Fruit fly (Drosophila melanogaster) whole organism, adult: ENCODE results near the gene Ser7.

ENCODE experiments used
- CG11617 ChIP-seq: fragments of 200-800 bp; sonication (Bioruptor generic); optimal IDR thresholded peaks from 2 replicates; lab custom pipeline; 2017; ENCODE audit warnings: mild to moderate bottlenecking, missing biosample characterization, missing genetic modification reagents, missing genetic modification characterization
- CG12768 ChIP-seq: fragments of 200-800 bp; sonication (Bioruptor generic); optimal IDR thresholded peaks from 2 replicates; lab custom pipeline; 2017; ENCODE audit warnings: missing biosample characterization, missing genetic modification characterization, mild to moderate bottlenecking, moderate library complexity, missing genetic modification reagents
- CG14711 ChIP-seq: fragments of 200-800 bp; sonication (Bioruptor generic); optimal IDR thresholded peaks from 2 replicates; lab custom pipeline; 2018; ENCODE audit warnings: missing biosample characterization, mild to moderate bottlenecking, missing genetic modification characterization, moderate library complexity
- CG1620 ChIP-seq: fragments of 200-800 bp; sonication (Bioruptor generic); optimal IDR thresholded peaks from 2 replicates; lab custom pipeline; 2016; ENCODE audit warnings: missing biosample characterization, missing genetic modification characterization
- CG33017 ChIP-seq: fragments of 200-800 bp; sonication (Bioruptor generic); optimal IDR thresholded peaks from 2 replicates; lab custom pipeline; 2018; ENCODE audit warnings: missing biosample characterization, mild to moderate bottlenecking, missing genetic modification characterization, moderate library complexity
- CG5204 ChIP-seq: fragments of 200-800 bp; sonication (Bioruptor generic); optimal IDR thresholded peaks from 2 replicates; lab custom pipeline; 2016; ENCODE audit warnings: missing biosample characterization, missing genetic modification characterization
- CG7045 ChIP-seq: fragments of 200-800 bp; sonication (Bioruptor generic); optimal IDR thresholded peaks from 2 replicates; lab custom pipeline; 2017; ENCODE audit warnings: missing biosample characterization, mild to moderate bottlenecking, missing genetic modification characterization
- CG7101 ChIP-seq: fragments of 200-800 bp; sonication (Bioruptor generic); optimal IDR thresholded peaks from 2 replicates; lab custom pipeline; 2018; ENCODE audit warnings: missing biosample characterization, mild to moderate bottlenecking, missing genetic modification characterization, moderate library complexity
- Clk ChIP-seq: fragments of 200-800 bp; sonication (Bioruptor generic); optimal IDR thresholded peaks from 2 replicates; lab custom pipeline; 2017; ENCODE audit warnings: missing biosample characterization, missing genetic modification characterization
- Crg-1 ChIP-seq: fragments of 200-800 bp; sonication (Bioruptor generic); optimal IDR thresholded peaks from 2 replicates; lab custom pipeline; 2016; ENCODE audit warnings: missing biosample characterization, missing genetic modification characterization
- Hr96 ChIP-seq: fragments of 200-800 bp; sonication (Bioruptor generic); optimal IDR thresholded peaks from 2 replicates; lab custom pipeline; 2016; ENCODE audit warnings: missing biosample characterization, missing genetic modification characterization
- Mnt ChIP-seq: fragments of 200-800 bp; sonication (Bioruptor generic); optimal IDR thresholded peaks from 2 replicates; lab custom pipeline; 2016; ENCODE audit warnings: missing biosample characterization, mild to moderate bottlenecking, missing genetic modification characterization
- bab1 ChIP-seq: fragments of 200-800 bp; sonication (Bioruptor generic); optimal IDR thresholded peaks from 3 replicates; lab custom pipeline; 2019; ENCODE audit warnings: missing biosample characterization, mild to moderate bottlenecking, missing genetic modification characterization, moderate library complexity
- cic ChIP-seq: fragments of 200-800 bp; sonication (Bioruptor generic); optimal IDR thresholded peaks from 2 replicates; lab custom pipeline; 2017; ENCODE audit warnings: missing biosample characterization, mild to moderate bottlenecking, missing genetic modification characterization, moderate library complexity
- cnc ChIP-seq, 2 experiments: fragments of >200 bp; optimal IDR thresholded peaks; 2 replicates each; lab custom pipeline; 2017
- kay ChIP-seq: fragments of 200-800 bp; sonication (Bioruptor generic); peaks from one replicate; lab custom pipeline; 2016; ENCODE audit warnings: missing biosample characterization, missing genetic modification characterization, borderline replicate concordance
- ovo ChIP-seq: fragments of 200-800 bp; sonication (Bioruptor generic); optimal IDR thresholded peaks from 2 replicates; lab custom pipeline; 2016; ENCODE audit warnings: missing biosample characterization, missing genetic modification characterization
- pad ChIP-seq: fragments of 200-800 bp; sonication (Bioruptor generic); optimal IDR thresholded peaks from 3 replicates; lab custom pipeline; 2017; ENCODE audit warnings: missing biosample characterization, missing genetic modification characterization, mild to moderate bottlenecking, moderate library complexity, missing genetic modification reagents
- tj ChIP-seq: fragments of 200-800 bp; sonication (Bioruptor generic); optimal IDR thresholded peaks from 3 replicates; lab custom pipeline; 2017; ENCODE audit warnings: missing biosample characterization, mild to moderate bottlenecking, missing genetic modification characterization, moderate library complexity
- toe ChIP-seq: fragments of 200-800 bp; sonication (Bioruptor generic); optimal IDR thresholded peaks from 2 replicates; lab custom pipeline; 2016; ENCODE audit warnings: missing biosample characterization, missing genetic modification characterization

The Ser7 gene

DNA sequence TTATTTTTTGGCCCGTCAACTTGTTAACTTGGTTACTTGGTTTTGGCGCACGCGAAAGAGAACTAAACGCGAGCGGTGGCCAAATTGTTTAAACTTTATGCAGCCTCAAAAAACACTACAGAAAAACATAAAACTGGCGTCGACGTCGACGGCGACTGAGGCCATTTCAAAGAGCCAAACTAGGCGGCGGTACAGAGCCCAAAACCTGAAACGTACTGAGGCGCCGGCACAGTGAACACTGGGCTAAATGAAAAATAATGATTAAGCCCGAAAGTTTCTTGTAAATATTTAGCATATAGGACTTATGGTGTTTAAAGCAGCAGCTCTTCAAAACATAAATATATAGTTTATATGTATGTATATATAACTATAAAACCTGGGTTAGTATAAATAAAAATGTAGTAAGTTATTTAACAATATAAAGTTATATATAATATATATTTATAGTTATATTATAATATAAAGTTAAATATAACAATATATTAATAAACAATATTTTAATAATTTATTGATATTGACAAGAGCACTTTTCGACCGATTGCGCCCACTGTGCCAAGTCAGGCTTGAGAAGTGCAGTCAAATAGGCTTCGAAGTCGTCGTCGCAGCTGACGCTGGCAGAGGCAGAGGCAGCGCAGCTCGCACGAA lies 34.6 kb downstream of the Ser7 start, which contains the start of gene CG15249:
Gene CG15249 (minus strand): TSS at position 51 of the 645 bp plus-strand sequence.
- no peak for TF ChIP-seq CG7045 (GFP tag; lab: Kevin White, UChicago)
- TF ChIP-seq CG5204 (GFP tag; lab: Kevin White, UChicago): no peak
- TF ChIP-seq Crg-1 (GFP tag; lab: Kevin White, UChicago): no peak
- no peak for TF ChIP-seq tj (GFP tag; lab: Kevin White, UChicago)
- TF ChIP-seq bab1: no peak
- TF ChIP-seq CG12768 (GFP tag; lab: Kevin White, UChicago): no peak
- no peak for TF ChIP-seq CG7101 (tag; lab: Kevin White, UChicago)
- no peak for TF ChIP-seq Clk (GFP tag; lab: Kevin White, UChicago)
- no peak for TF ChIP-seq CG14711 (tag; lab: Kevin White, UChicago)
- no peak for TF ChIP-seq ovo (GFP tag; lab: Kevin White, UChicago)
- TF ChIP-seq Hr96 (GFP tag; lab: Kevin White, UChicago): no peak
- no peak for TF ChIP-seq cic (GFP tag; lab: Kevin White, UChicago)

DNA sequence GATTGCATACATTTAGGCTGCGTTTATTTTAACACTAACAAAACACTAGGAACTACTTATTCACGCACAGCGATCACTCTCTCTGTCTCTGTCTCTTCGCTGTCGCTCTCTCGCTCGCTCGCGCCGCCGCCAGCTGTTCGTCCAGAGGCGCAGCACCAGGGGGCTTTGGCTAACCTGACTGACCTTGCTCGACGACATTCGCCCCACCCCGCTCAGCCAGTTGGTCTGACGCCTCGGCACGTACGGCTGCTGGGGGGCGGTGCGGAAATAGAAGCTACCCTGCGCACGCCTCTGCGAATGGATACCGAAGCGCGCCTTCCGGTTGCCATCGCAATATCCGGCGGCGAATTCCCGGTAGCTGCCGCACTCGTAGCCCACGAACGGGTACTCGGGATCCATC lies 44.4 kb downstream of the Ser7 start:
- TF ChIP-seq Clk (GFP tag; lab: Kevin White, UChicago) (no peak), toe (no peak), cic (GFP tag; lab: Kevin White, UChicago) (no peak), Hr96 (GFP tag; lab: Kevin White, UChicago) (no peak), Mnt (no peak), cnc (optimal IDR thresholded peaks at IDR 0.05; lab: Kevin White, UChicago) (no peak), CG12768 (GFP tag; lab: Kevin White, UChicago) (no peak), ovo (GFP tag; lab: Kevin White, UChicago) (no peak), kay (GFP tag; lab: Kevin White, UChicago) (no peak), CG1620 (GFP tag; lab: Kevin White, UChicago) (no peak), CG5204 (GFP tag; lab: Kevin White, UChicago) (no peak), CG14711 (tag; lab: Kevin White, UChicago) (no peak), bab1 (no peak), CG33017 (tag; lab: Kevin White, UChicago) (no peak), CG7045 (GFP tag; lab: Kevin White, UChicago) (no peak), pad (no peak), tj (GFP tag; lab: Kevin White, UChicago) (no peak)

DNA sequence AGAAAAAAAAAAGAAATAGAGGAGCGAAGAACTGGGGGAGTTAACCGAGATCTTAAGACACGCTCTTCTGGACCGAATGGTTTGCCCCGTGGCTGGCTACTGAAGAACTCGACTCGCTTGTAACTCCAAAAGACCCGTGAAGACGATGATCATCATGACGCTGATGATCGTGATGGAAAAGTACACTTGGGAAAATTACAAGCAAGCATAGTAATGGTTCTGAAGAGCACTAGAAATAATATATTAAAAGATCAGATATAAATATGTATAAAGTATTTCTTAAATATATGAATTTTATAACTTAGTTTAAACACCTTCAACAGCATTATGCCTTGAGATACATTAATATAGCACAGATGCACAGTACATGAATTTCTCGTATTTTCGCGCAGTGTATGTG lies 46.0 kb downstream of the Ser7 start, which contains the start of gene CG1986:
Gene CG1986 (minus strand): TSS at position 101 of the 400 bp plus-strand sequence.
- no peak for TF ChIP-seq Crg-1 (GFP tag; lab: Kevin White, UChicago)
- no peak for TF ChIP-seq toe
- no peak for TF ChIP-seq CG12768 (GFP tag; lab: Kevin White, UChicago)
- no peak for TF ChIP-seq CG5204 (GFP tag; lab: Kevin White, UChicago)
- TF ChIP-seq bab1: no peak
- no peak for TF ChIP-seq cic (GFP tag; lab: Kevin White, UChicago)
- TF ChIP-seq Hr96 (GFP tag; lab: Kevin White, UChicago): no peak
- TF ChIP-seq CG14711 (tag; lab: Kevin White, UChicago): no peak
- no peak for TF ChIP-seq pad
- TF ChIP-seq CG7101 (tag; lab: Kevin White, UChicago): no peak
- no peak for TF ChIP-seq CG11617 (GFP tag; lab: Kevin White, UChicago)
- TF ChIP-seq CG1620 (GFP tag; lab: Kevin White, UChicago): no peak
- no peak for TF ChIP-seq Clk (GFP tag; lab: Kevin White, UChicago)
- no peak for TF ChIP-seq kay (GFP tag; lab: Kevin White, UChicago)
- TF ChIP-seq cnc (optimal IDR thresholded peaks at IDR 0.05; lab: Kevin White, UChicago): no peak
- no peak for TF ChIP-seq CG33017 (tag; lab: Kevin White, UChicago)
- TF ChIP-seq tj (GFP tag; lab: Kevin White, UChicago): no peak

DNA sequence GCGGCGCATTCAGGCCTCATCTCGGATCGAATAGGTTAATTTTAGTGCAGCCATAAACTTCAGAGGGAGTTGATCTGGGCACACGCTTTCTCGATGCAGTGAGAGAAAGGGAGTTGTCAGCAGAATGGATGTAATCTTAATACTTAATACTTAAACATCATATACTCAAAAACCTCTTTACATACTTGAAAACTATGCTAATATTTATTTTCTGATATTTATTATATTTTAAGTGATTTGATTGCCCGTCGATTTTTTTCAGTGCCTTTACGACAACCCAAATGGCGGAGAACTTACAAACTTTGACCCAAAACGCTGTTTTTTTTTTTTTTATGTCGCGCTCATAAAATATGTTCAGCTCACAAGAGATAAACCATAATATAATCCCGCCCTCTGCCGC lies 46.7 kb downstream of the Ser7 start:
- TF ChIP-seq CG33017 (tag; lab: Kevin White, UChicago): no peak
- no peak for TF ChIP-seq Hr96 (GFP tag; lab: Kevin White, UChicago)
- TF ChIP-seq CG1620 (GFP tag; lab: Kevin White, UChicago): no peak
- no peak for TF ChIP-seq Crg-1 (GFP tag; lab: Kevin White, UChicago)
- no peak for TF ChIP-seq CG7101 (tag; lab: Kevin White, UChicago)
- TF ChIP-seq toe: no peak
- no peak for TF ChIP-seq kay (GFP tag; lab: Kevin White, UChicago)
- TF ChIP-seq ovo (GFP tag; lab: Kevin White, UChicago): no peak
- TF ChIP-seq CG14711 (tag; lab: Kevin White, UChicago): no peak
- TF ChIP-seq cic (GFP tag; lab: Kevin White, UChicago): no peak
- no peak for TF ChIP-seq pad
- no peak for TF ChIP-seq cnc (optimal IDR thresholded peaks at IDR 0.05; lab: Kevin White, UChicago)
- no peak for TF ChIP-seq Mnt
- TF ChIP-seq tj (GFP tag; lab: Kevin White, UChicago): no peak
- TF ChIP-seq Clk (GFP tag; lab: Kevin White, UChicago): no peak
- TF ChIP-seq CG7045 (GFP tag; lab: Kevin White, UChicago): no peak
- no peak for TF ChIP-seq bab1
- no peak for TF ChIP-seq CG5204 (GFP tag; lab: Kevin White, UChicago)
- TF ChIP-seq CG12768 (GFP tag; lab: Kevin White, UChicago): no peak
- TF ChIP-seq CG11617 (GFP tag; lab: Kevin White, UChicago): no peak
